Comparison of ENCODE assay signal across 1 fruit fly cellular context in genomic region chr2L:20802204-20802603, dm6.
TF ChIP-seq lines count a peak whose summit lies in the region.

No protein-coding gene starts in this region.

TF ChIP-seq in whole organism, embryonic, 481 proteins besides CTCF, POLR2A, EP300 and RAD21 (continued from another document):
- 0 out of 2 replicates have a peak, but pooled peaks have one; percentile 3 for TF ChIP-seq Taf1 (GFP tag; IDR thresholded peaks at IDR 0.05; lab: Robert Waterston, UW)
- TF ChIP-seq Mad (GFP tag; optimal IDR thresholded peaks at IDR 0.05; lab: Kevin White, UChicago), result no peak
- peak; percentile 9 for TF ChIP-seq nom (GFP tag; optimal IDR thresholded peaks at IDR 0.05; lab: Kevin White, UChicago)
- TF ChIP-seq Mrtf (GFP tag; IDR thresholded peaks at IDR 0.05; lab: Robert Waterston, UW), result peak; percentile 45; the same call in 1 of the 3 replicates
- TF ChIP-seq gro (GFP tag; optimal IDR thresholded peaks at IDR 0.05; lab: Kevin White, UChicago), result no peak
- TF ChIP-seq ERR (GFP tag; optimal IDR thresholded peaks at IDR 0.05; lab: Kevin White, UChicago), result no peak
- no peak for TF ChIP-seq CG3065 (GFP tag; optimal IDR thresholded peaks at IDR 0.05; lab: Kevin White, UChicago)
- TF ChIP-seq CG11398 (GFP tag; optimal IDR thresholded peaks at IDR 0.05; lab: Kevin White, UChicago), result no peak
- no peak for TF ChIP-seq CG10543 (GFP tag; optimal IDR thresholded peaks at IDR 0.05; lab: Kevin White, UChicago)
- no peak for TF ChIP-seq CG34376 (GFP tag; optimal IDR thresholded peaks at IDR 0.05; lab: Kevin White, UChicago)
- no peak for TF ChIP-seq CG6813 (GFP tag; optimal IDR thresholded peaks at IDR 0.05; lab: Kevin White, UChicago)
- no peak for TF ChIP-seq Sox102F (GFP tag; optimal IDR thresholded peaks at IDR 0.05; lab: Kevin White, UChicago)
- no peak for TF ChIP-seq NFAT (GFP tag; IDR thresholded peaks at IDR 0.05; lab: Robert Waterston, UW)
- TF ChIP-seq ken (GFP tag; IDR thresholded peaks at IDR 0.05; lab: Robert Waterston, UW), result no peak
TF ChIP-seq in whole organism, embryonic: peak in this region for 23.
